Worm (Caenorhabditis elegans) whole organism, late embryonic: ENCODE measurements around the gene sdhd-1.
A peak's percentile ranks its signal among the peaks of the same experiment; 100 is the strongest.

Experiments
- C08G9.2 ChIP-seq: sonication (generic microtip); optimal IDR thresholded peaks from 2 replicates; lab custom pipeline; 2016; ENCODE audit warnings: mild to moderate bottlenecking, missing genetic modification characterization, moderate library complexity, missing compliant biosample characterization
- F13H6.1 ChIP-seq: sonication (generic microtip); optimal IDR thresholded peaks from 2 replicates; lab custom pipeline; 2016; ENCODE audit warnings: missing genetic modification characterization, missing compliant biosample characterization
- K02D7.2 ChIP-seq: sonication (generic microtip); optimal IDR thresholded peaks from 2 replicates; lab custom pipeline; 2017; ENCODE audit warnings: mild to moderate bottlenecking, missing genetic modification characterization, missing compliant biosample characterization
- ahr-1 ChIP-seq: sonication (generic microtip); optimal IDR thresholded peaks from 2 replicates; lab custom pipeline; 2016; ENCODE audit warnings: missing genetic modification characterization, missing compliant biosample characterization
- ceh-19 ChIP-seq: fragments of 200-800 bp; sonication (Bioruptor generic); optimal IDR thresholded peaks from 2 replicates; lab custom pipeline; 2018; ENCODE audit warnings: mild to moderate bottlenecking, missing genetic modification characterization, missing compliant biosample characterization
- ceh-22 ChIP-seq: sonication (generic microtip); optimal IDR thresholded peaks from 2 replicates; lab custom pipeline; 2017; ENCODE audit warnings: missing biosample characterization, missing genetic modification characterization
- ceh-30 ChIP-seq: fragments of 150-350 bp; optimal IDR thresholded peaks from 2 replicates; lab custom pipeline; 2014; ENCODE audit warnings: missing biosample characterization, missing genetic modification characterization
- ceh-31 ChIP-seq: sonication (generic microtip); optimal IDR thresholded peaks from 2 replicates; lab custom pipeline; 2016; ENCODE audit warnings: missing genetic modification characterization, missing compliant biosample characterization
- ceh-45 ChIP-seq: fragments of 200-800 bp; sonication (Bioruptor generic); IDR thresholded peaks from 2 replicates; pipeline ENCODE4 v1.3.6; 2022; ENCODE audit warnings: missing genetic modification reagents, missing genetic modification characterization, missing compliant biosample characterization
- ceh-6 ChIP-seq: fragments of 200-800 bp; sonication (Bioruptor generic); optimal IDR thresholded peaks from 2 replicates; lab custom pipeline; 2018; ENCODE audit warnings: mild to moderate bottlenecking, missing genetic modification characterization, missing compliant biosample characterization
- dmd-4 ChIP-seq: sonication (generic microtip); optimal IDR thresholded peaks from 2 replicates; lab custom pipeline; 2016; ENCODE audit warnings: borderline replicate concordance, missing genetic modification characterization, missing compliant biosample characterization
- dve-1 ChIP-seq: sonication (generic microtip); optimal IDR thresholded peaks from 2 replicates; lab custom pipeline; 2017; ENCODE audit warnings: antibody characterized with exemption, mild to moderate bottlenecking, missing genetic modification characterization, missing compliant biosample characterization
- elt-2 ChIP-seq: sonication (generic microtip); optimal IDR thresholded peaks from 2 replicates; lab custom pipeline; 2016; ENCODE audit warnings: missing genetic modification reagents, missing genetic modification characterization, missing compliant biosample characterization
- elt-4 ChIP-seq: sonication (generic microtip); optimal IDR thresholded peaks from 2 replicates; lab custom pipeline; 2016; ENCODE audit warnings: missing genetic modification characterization, missing compliant biosample characterization
- eyg-1 ChIP-seq: sonication (generic microtip); optimal IDR thresholded peaks from 2 replicates; lab custom pipeline; 2016; ENCODE audit warnings: missing genotype, missing genetic modification characterization, missing compliant biosample characterization
- fkh-10 ChIP-seq: fragments of 150-350 bp; optimal IDR thresholded peaks from 2 replicates; lab custom pipeline; 2014; ENCODE audit warnings: missing biosample characterization, missing genetic modification reagents, missing genetic modification characterization
- fkh-6 ChIP-seq: sonication (generic microtip); optimal IDR thresholded peaks from 2 replicates; lab custom pipeline; 2016; ENCODE audit warnings: missing genetic modification characterization, missing compliant biosample characterization
- gmeb-2 ChIP-seq: sonication (generic microtip); optimal IDR thresholded peaks from 2 replicates; lab custom pipeline; 2016; ENCODE audit warnings: missing genetic modification characterization, inconsistent platforms, missing compliant biosample characterization
- hlh-6 ChIP-seq: sonication (generic microtip); optimal IDR thresholded peaks from 2 replicates; lab custom pipeline; 2016; ENCODE audit warnings: missing genotype, missing genetic modification characterization, missing compliant biosample characterization
- mec-3 ChIP-seq: sonication (generic microtip); optimal IDR thresholded peaks from 2 replicates; lab custom pipeline; 2016; ENCODE audit warnings: borderline replicate concordance, missing genetic modification characterization, missing compliant biosample characterization
- nfya-1 ChIP-seq: sonication (generic microtip); optimal IDR thresholded peaks from 2 replicates; lab custom pipeline; 2017; ENCODE audit warnings: missing genetic modification characterization, mild to moderate bottlenecking, missing compliant biosample characterization, antibody characterized with exemption, moderate library complexity
- nhr-11 ChIP-seq: fragments of 150-350 bp; optimal IDR thresholded peaks from 2 replicates; lab custom pipeline; 2014; ENCODE audit warnings: missing biosample characterization, missing genetic modification characterization
- npax-4 ChIP-seq: sonication (generic microtip); optimal IDR thresholded peaks from 2 replicates; lab custom pipeline; 2016; ENCODE audit warnings: missing genetic modification characterization, missing compliant biosample characterization
- odd-2 ChIP-seq: sonication (generic microtip); optimal IDR thresholded peaks from 2 replicates; lab custom pipeline; 2017; ENCODE audit warnings: antibody characterized with exemption, mild to moderate bottlenecking, missing genetic modification characterization, missing compliant biosample characterization
- pag-3 ChIP-seq: sonication (generic microtip); optimal IDR thresholded peaks from 2 replicates; lab custom pipeline; 2016; ENCODE audit warnings: missing compliant biosample characterization, missing genetic modification characterization, borderline replicate concordance
- pax-1 ChIP-seq: fragments of 150-350 bp; optimal IDR thresholded peaks from 2 replicates; lab custom pipeline; 2014; ENCODE audit warnings: missing biosample characterization, missing genetic modification characterization
- pha-2 ChIP-seq: sonication (generic microtip); optimal IDR thresholded peaks from 2 replicates; lab custom pipeline; 2017; ENCODE audit warnings: mild to moderate bottlenecking, missing genetic modification characterization, missing compliant biosample characterization
- pha-4 ChIP-seq: fragments of 150-350 bp; optimal IDR thresholded peaks from 2 replicates; lab custom pipeline; 2018; ENCODE audit warnings: missing biosample characterization, missing genetic modification reagents, missing genetic modification characterization
- pqm-1 ChIP-seq: sonication (generic microtip); optimal IDR thresholded peaks from 2 replicates; lab custom pipeline; 2016; ENCODE audit warnings: missing genetic modification characterization, missing compliant biosample characterization
- pros-1 ChIP-seq: fragments of 150-350 bp; optimal IDR thresholded peaks from 2 replicates; lab custom pipeline; 2014; ENCODE audit warnings: missing biosample characterization, missing genetic modification reagents, missing genetic modification characterization
- ref-2 ChIP-seq: sonication (generic microtip); optimal IDR thresholded peaks from 2 replicates; lab custom pipeline; 2016; ENCODE audit warnings: missing genetic modification characterization, missing compliant biosample characterization
- rnt-1 ChIP-seq: sonication (generic microtip); optimal IDR thresholded peaks from 2 replicates; lab custom pipeline; 2016; ENCODE audit warnings: missing genetic modification characterization, missing compliant biosample characterization
- sdc-2 ChIP-seq: sonication (generic microtip); optimal IDR thresholded peaks from 2 replicates; lab custom pipeline; 2016; ENCODE audit warnings: missing genotype, missing genetic modification characterization, missing compliant biosample characterization
- sox-2 ChIP-seq: fragments of 200-800 bp; sonication (Bioruptor generic); IDR thresholded peaks from 2 replicates; pipeline ENCODE4 v1.3.6; 2022; ENCODE audit warnings: missing genetic modification reagents, missing genetic modification characterization, missing compliant biosample characterization
- sox-4 ChIP-seq: sonication (generic microtip); optimal IDR thresholded peaks from 2 replicates; lab custom pipeline; 2017; ENCODE audit warnings: mild to moderate bottlenecking, missing genetic modification characterization, inconsistent platforms, missing compliant biosample characterization
- syd-9 ChIP-seq: sonication (generic microtip); optimal IDR thresholded peaks from 2 replicates; lab custom pipeline; 2016; ENCODE audit warnings: mild to moderate bottlenecking, missing genetic modification characterization, moderate library complexity, missing compliant biosample characterization
- tbx-7 ChIP-seq: sonication (generic microtip); optimal IDR thresholded peaks from 2 replicates; lab custom pipeline; 2016; ENCODE audit warnings: missing genotype, missing genetic modification characterization, missing compliant biosample characterization
- ttx-3 ChIP-seq: sonication (generic microtip); optimal IDR thresholded peaks from 2 replicates; lab custom pipeline; 2016; ENCODE audit warnings: missing genetic modification reagents, missing genetic modification characterization, missing compliant biosample characterization
- unc-55 ChIP-seq: sonication (generic microtip); optimal IDR thresholded peaks from 2 replicates; lab custom pipeline; 2017; ENCODE audit warnings: missing biosample characterization, missing genetic modification reagents, missing genetic modification characterization
- unc-86 ChIP-seq: sonication (generic microtip); optimal IDR thresholded peaks from 2 replicates; lab custom pipeline; 2016; ENCODE audit warnings: missing genetic modification characterization, missing compliant biosample characterization
- zip-5 ChIP-seq: sonication (generic microtip); optimal IDR thresholded peaks from 2 replicates; lab custom pipeline; 2016; ENCODE audit warnings: missing genetic modification characterization, missing compliant biosample characterization
- ztf-16 ChIP-seq: sonication (generic microtip); optimal IDR thresholded peaks from 2 replicates; lab custom pipeline; 2017; ENCODE audit warnings: missing genetic modification characterization, missing compliant biosample characterization

sdhd-1 gene

DNA sequence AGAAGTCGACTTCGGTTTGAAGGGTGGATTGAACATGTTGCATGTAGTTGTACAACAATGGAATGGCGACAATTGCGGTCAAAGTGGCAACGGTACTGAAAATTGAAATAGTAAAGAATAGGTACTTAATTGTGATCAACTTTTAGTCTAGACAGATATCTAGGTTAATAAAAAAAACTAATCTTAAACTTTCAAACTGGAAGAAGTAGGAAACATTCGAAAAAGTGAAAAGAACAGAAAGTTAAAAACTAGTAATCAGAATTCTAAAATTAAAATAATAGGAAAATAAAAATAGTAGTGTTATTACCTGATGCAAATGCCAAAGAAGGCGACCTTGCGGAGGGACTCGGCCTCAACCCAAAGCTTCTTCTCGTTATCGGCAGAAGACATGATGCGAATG lies 33.3 kb downstream of the sdhd-1 start:
- TF ChIP-seq ceh-31 (tag; lab: Kevin White, UChicago) (no peak), npax-4 (tag; lab: Kevin White, UChicago) (no peak), fkh-6 (tag; lab: Kevin White, UChicago) (no peak), F13H6.1 (tag; lab: Kevin White, UChicago) (no peak), ahr-1 (tag; lab: Kevin White, UChicago) (no peak), fkh-10 (GFP tag; lab: Kevin White, UChicago) (no peak), K02D7.2 (no peak), gmeb-2 (no peak), nfya-1 (tag; lab: Kevin White, UChicago) (no peak), odd-2 (tag; lab: Kevin White, UChicago) (no peak), ttx-3 (tag; lab: Kevin White, UChicago) (no peak), zip-5 (tag; lab: Kevin White, UChicago) (no peak), pros-1 (tag; lab: Kevin White, UChicago) (no peak), rnt-1 (tag; lab: Kevin White, UChicago) (no peak), pqm-1 (no peak), nhr-11 (no peak)

ce11 chrII:11015734-11016133 lies 34.0 kb downstream of the sdhd-1 start:
- TF ChIP-seq ceh-22 (no peak), mec-3 (peak; percentile 17), sox-2 (GFP tag; lab: Robert Waterston, UW) (no peak), elt-4 (tag; lab: Kevin White, UChicago) (peak; percentile 65), C08G9.2 (peak; percentile 10), hlh-6 (tag; lab: Kevin White, UChicago) (peak; percentile 43), syd-9 (tag; lab: Kevin White, UChicago) (peak; percentile 15), sdc-2 (tag; lab: Kevin White, UChicago) (peak; percentile 26)

- TF ChIP-seq unc-55 (GFP tag; lab: Kevin White, UChicago): no peak
- TF ChIP-seq syd-9 (tag; lab: Kevin White, UChicago): no peak
- no peak for TF ChIP-seq elt-2
- no peak for TF ChIP-seq ahr-1 (tag; lab: Kevin White, UChicago)
- no peak for TF ChIP-seq eyg-1 (tag; lab: Kevin White, UChicago)
- TF ChIP-seq ceh-19 (GFP tag; lab: Kevin White, UChicago): no peak
- no peak for TF ChIP-seq unc-86 (tag; lab: Kevin White, UChicago)
- no peak for TF ChIP-seq pros-1 (tag; lab: Kevin White, UChicago)
- TF ChIP-seq ceh-45 (GFP tag; lab: Robert Waterston, UW): no peak
- TF ChIP-seq ceh-6: no peak
- TF ChIP-seq ceh-30 (tag; lab: Kevin White, UChicago): no peak
- no peak for TF ChIP-seq tbx-7
- TF ChIP-seq npax-4 (tag; lab: Kevin White, UChicago): no peak
- no peak for TF ChIP-seq rnt-1 (tag; lab: Kevin White, UChicago)
- TF ChIP-seq pha-4 (tag; lab: Kevin White, UChicago): no peak
- TF ChIP-seq pha-2 (tag; lab: Kevin White, UChicago): no peak
- no peak for TF ChIP-seq K02D7.2
- no peak for TF ChIP-seq ztf-16 (tag; lab: Kevin White, UChicago)
- no peak for TF ChIP-seq pax-1 (tag; lab: Kevin White, UChicago)
- TF ChIP-seq gmeb-2: no peak
These were observed 34.5 kb downstream of the sdhd-1 start for ce11 chrII:11015210-11015609.

- TF ChIP-seq sox-4 (tag; lab: Kevin White, UChicago) (no peak), ref-2 (tag; lab: Kevin White, UChicago) (no peak), sdc-2 (tag; lab: Kevin White, UChicago) (no peak), gmeb-2 (no peak), dmd-4 (tag; lab: Kevin White, UChicago) (no peak), ztf-16 (tag; lab: Kevin White, UChicago) (no peak), fkh-10 (GFP tag; lab: Kevin White, UChicago) (no peak), unc-55 (GFP tag; lab: Kevin White, UChicago) (no peak), pag-3 (no peak), dve-1 (tag; lab: Kevin White, UChicago) (no peak)
- TF ChIP-seq, all 69 proteins: peak for 0
These were observed 36.0 kb downstream of the sdhd-1 start, which contains the start of gene col-81 for ce11 chrII:11013667-11014066. TSS of gene col-81 (minus strand) at chrII:11013767.
